Worm (Caenorhabditis elegans): Measurements from ENCODE around the gene C56C10.7.

Gene C56C10.7

DNA sequence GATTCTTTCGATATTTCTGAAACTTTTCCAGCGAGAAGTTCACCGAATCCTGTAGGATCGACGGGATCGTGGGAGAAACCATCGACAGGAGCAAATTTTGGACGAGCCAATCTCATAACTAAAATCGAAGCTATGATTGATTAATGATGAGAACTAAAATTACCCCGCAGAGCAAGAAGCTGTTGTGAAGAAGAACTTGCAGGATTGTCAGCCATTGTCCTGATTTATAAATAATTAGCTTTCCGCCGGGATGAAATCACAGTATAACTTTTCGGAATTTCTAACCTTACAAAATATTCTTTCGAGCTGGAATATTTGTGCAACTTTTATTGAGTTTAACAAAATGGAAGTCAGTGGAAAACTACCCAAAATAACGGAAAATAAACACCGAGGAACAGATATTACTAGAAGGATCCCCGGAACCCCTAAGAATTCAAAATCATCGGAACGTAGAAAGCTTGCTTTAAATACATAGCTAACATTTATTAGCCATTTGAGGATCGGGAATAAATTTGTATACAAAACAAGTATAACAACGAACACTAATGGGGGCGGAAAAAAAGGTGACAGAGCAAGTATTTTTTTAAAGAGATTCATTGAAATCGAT lies at the start of gene C56C10.7:
Gene C56C10.7 (minus strand): TSS at position 312 of the 607 bp plus-strand sequence.
- peak; percentile 33 for TF ChIP-seq sma-3 (GFP tag; optimal IDR thresholded peaks at IDR 0.05)
- no peak for TF ChIP-seq R02D3.7 (tag; optimal IDR thresholded peaks at IDR 0.05)
- no peak for TF ChIP-seq sem-4 (tag; optimal IDR thresholded peaks at IDR 0.05)
- TF ChIP-seq ama-1 (optimal IDR thresholded peaks at IDR 0.05) = peak; percentile 40
- TF ChIP-seq unc-62 (GFP tag; optimal IDR thresholded peaks at IDR 0.05) = no peak
- TF ChIP-seq crh-2 (tag; optimal IDR thresholded peaks at IDR 0.05) = peak; percentile 51
- TF ChIP-seq lsy-2 (tag; optimal IDR thresholded peaks at IDR 0.05) = peak; percentile 25 to 50
- TF ChIP-seq sma-9 (GFP tag; optimal IDR thresholded peaks at IDR 0.05) = peak; percentile 27
- no peak for TF ChIP-seq sma-9 (tag; optimal IDR thresholded peaks at IDR 0.05)
- no peak for TF ChIP-seq egl-27 (tag; optimal IDR thresholded peaks at IDR 0.05)
- peak; percentile 69 for TF ChIP-seq ztf-4 (tag; optimal IDR thresholded peaks at IDR 0.05)
- no peak for TF ChIP-seq elt-3 (tag; optimal IDR thresholded peaks at IDR 0.05)

- TF ChIP-seq crh-2 (tag; optimal IDR thresholded peaks at IDR 0.05) (no peak), blmp-1 (tag; optimal IDR thresholded peaks at IDR 0.05; ENCODE audit: insufficient read depth) (no peak)
Measured at ce11 chrII:6636136-6636535, 48.8 kb upstream of the C56C10.7 start, which contains the start of gene T19D12.5. Gene T19D12.5, minus strand, starts transcription at chrII:6636236.

DNA sequence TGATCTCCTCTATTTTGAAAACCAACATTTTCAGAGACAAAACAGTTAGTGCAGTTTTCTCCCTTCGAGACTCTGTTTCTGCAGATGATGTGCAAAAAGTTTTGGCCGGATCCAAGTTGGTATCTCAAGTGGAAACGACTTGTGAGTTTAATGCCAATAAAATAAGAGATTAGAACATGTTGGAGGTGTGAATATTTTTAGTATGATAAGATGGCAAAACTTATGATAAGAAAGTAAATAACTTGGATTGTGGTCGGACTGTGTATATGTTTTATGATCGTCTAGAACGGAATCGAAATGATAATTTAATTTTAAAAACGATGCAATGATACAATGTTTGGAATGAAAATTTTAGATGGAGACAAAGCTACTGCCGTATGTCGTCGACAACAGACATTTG lies 44.6 kb upstream of the C56C10.7 start:
- no peak for TF ChIP-seq mbf-1 (tag; optimal IDR thresholded peaks at IDR 0.05)
- TF ChIP-seq unc-55 (GFP tag; optimal IDR thresholded peaks at IDR 0.05) = no peak
- TF ChIP-seq aly-2 (tag; optimal IDR thresholded peaks at IDR 0.05) = no peak
- no peak for TF ChIP-seq R02D3.7 (tag; optimal IDR thresholded peaks at IDR 0.05)
- TF ChIP-seq ZK546.5 (tag; optimal IDR thresholded peaks at IDR 0.05) = no peak
- no peak for TF ChIP-seq skn-1 (tag; optimal IDR thresholded peaks at IDR 0.05)
- no peak for TF ChIP-seq F13H6.1 (tag; optimal IDR thresholded peaks at IDR 0.05)
- TF ChIP-seq egl-27 (tag; optimal IDR thresholded peaks at IDR 0.05) = no peak
- TF ChIP-seq sma-9 (GFP tag; optimal IDR thresholded peaks at IDR 0.05) = no peak
- TF ChIP-seq sma-9 (tag; optimal IDR thresholded peaks at IDR 0.05) = no peak
- no peak for TF ChIP-seq nhr-23 (tag; optimal IDR thresholded peaks at IDR 0.05)
- TF ChIP-seq nhr-11 (tag; optimal IDR thresholded peaks at IDR 0.05) = no peak
- no peak for TF ChIP-seq Y55F3AM.14 (GFP tag; optimal IDR thresholded peaks at IDR 0.05)
- no peak for TF ChIP-seq elt-1 (tag; optimal IDR thresholded peaks at IDR 0.05)
- TF ChIP-seq gmeb-1 (tag; optimal IDR thresholded peaks at IDR 0.05) = no peak
- no peak for TF ChIP-seq mdl-1 (tag; optimal IDR thresholded peaks at IDR 0.05)
- TF ChIP-seq sem-4 (tag; optimal IDR thresholded peaks at IDR 0.05) = no peak
- no peak for TF ChIP-seq unc-39 (tag; optimal IDR thresholded peaks at IDR 0.05)

- TF ChIP-seq elt-3 (tag; optimal IDR thresholded peaks at IDR 0.05) = no peak
- TF ChIP-seq fos-1 (tag; optimal IDR thresholded peaks at IDR 0.05) = peak; percentile 91
- TF ChIP-seq F13H6.1 (tag; optimal IDR thresholded peaks at IDR 0.05) = no peak
- no peak for TF ChIP-seq peb-1 (tag; optimal IDR thresholded peaks at IDR 0.05)
Measured at ce11 chrII:6630811-6631210, 43.4 kb upstream of the C56C10.7 start, which contains the start of gene T19D12.4. Gene T19D12.4, plus strand, starts transcription at chrII:6631105.

DNA sequence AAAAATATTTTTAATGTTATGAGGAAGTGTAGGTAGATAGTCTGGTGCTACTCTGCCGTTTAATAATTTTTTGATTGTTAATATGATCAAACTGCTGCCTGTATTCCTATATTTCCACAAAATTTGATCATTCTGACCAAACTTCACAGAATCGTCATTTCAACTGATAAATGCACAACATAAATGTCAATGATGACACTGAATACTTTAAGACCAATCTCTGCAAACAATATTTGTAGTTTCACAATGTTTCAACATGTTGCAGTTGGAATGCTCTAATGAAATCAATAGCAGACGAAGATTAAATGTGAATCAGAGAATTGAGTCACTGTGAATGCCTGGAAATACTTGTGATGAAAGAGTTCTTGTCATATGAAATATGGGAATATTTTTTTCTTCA lies 42.4 kb upstream of the C56C10.7 start:
- TF ChIP-seq crh-2 (tag; optimal IDR thresholded peaks at IDR 0.05) (no peak), fos-1 (tag; optimal IDR thresholded peaks at IDR 0.05) (peak; percentile 71)

DNA sequence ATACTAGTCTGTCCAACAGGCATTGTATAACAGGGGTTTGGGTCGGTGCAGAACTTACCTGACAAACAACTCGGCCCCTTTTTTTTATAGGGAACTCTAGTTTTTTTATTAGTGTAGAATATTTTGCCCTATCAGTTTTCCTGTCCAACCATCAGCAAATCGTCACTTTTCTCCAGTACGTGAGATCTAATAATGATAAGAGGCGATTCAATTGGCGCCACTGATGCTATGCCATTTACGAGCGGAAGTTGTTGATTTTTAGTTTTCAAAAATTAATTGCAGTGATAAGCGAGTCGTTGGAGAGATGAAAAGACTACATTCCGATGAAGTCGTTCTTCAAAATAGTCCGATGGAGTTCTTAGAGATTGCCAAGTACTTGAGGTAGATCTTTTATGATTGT lies 41.0 kb upstream of the C56C10.7 start:
- TF ChIP-seq fos-1 (tag; optimal IDR thresholded peaks at IDR 0.05) (peak; percentile 84), sma-9 (GFP tag; optimal IDR thresholded peaks at IDR 0.05) (peak; percentile 20), sma-9 (tag; optimal IDR thresholded peaks at IDR 0.05) (no peak), nhr-25 (tag; optimal IDR thresholded peaks at IDR 0.05) (no peak), ztf-4 (tag; optimal IDR thresholded peaks at IDR 0.05) (no peak), nhr-10 (tag; optimal IDR thresholded peaks at IDR 0.05) (no peak), lin-11 (tag; optimal IDR thresholded peaks at IDR 0.05) (no peak)
